Worm (Caenorhabditis elegans) whole organism, L4 larva: ENCODE data around the gene taf-8.

ENCODE experiments used
- dmd-8 ChIP-seq: fragments of 200-800 bp; sonication (Bioruptor generic); IDR thresholded peaks from 2 replicates; pipeline ENCODE4 v1.3.6; 2022; ENCODE audit warnings: missing genetic modification characterization, missing compliant biosample characterization
- egl-43 ChIP-seq: fragments of 200-800 bp; sonication (Bioruptor generic); IDR thresholded peaks from 2 replicates; pipeline ENCODE4 v1.3.6; 2022; ENCODE audit warnings: missing genetic modification reagents, missing genetic modification characterization, missing compliant biosample characterization
- fkh-10 ChIP-seq: fragments of 150-350 bp; optimal IDR thresholded peaks from 2 replicates; lab custom pipeline; 2014; ENCODE audit warnings: missing biosample characterization, missing genetic modification reagents, missing genetic modification characterization
- lsy-2 ChIP-seq, 2 experiments: fragments of 150-350 bp in 1 of 2; sonication (generic microtip) in 1 of 2; optimal IDR thresholded peaks; 2 replicates each; lab custom pipeline; 2014 to 2017; ENCODE audit warnings: missing biosample characterization in 2 of 2, missing genetic modification characterization in 2 of 2
- mxl-2 ChIP-seq: fragments of 200-800 bp; sonication (Bioruptor generic); conservative IDR thresholded peaks from 2 replicates; pipeline ENCODE4 v1.3.6; 2022; ENCODE audit warnings: missing genetic modification reagents, missing genetic modification characterization, missing compliant biosample characterization
- nhr-237 ChIP-seq: sonication (generic microtip); optimal IDR thresholded peaks from 2 replicates; lab custom pipeline; 2017; ENCODE audit warnings: missing biosample characterization, missing genetic modification characterization
- nhr-28 ChIP-seq: fragments of 150-350 bp; optimal IDR thresholded peaks from 2 replicates; lab custom pipeline; 2014; ENCODE audit warnings: missing biosample characterization, missing genetic modification characterization
- nhr-77 ChIP-seq: fragments of 150-350 bp; optimal IDR thresholded peaks from 2 replicates; lab custom pipeline; 2014; ENCODE audit warnings: missing biosample characterization, missing genetic modification characterization
- pqm-1 ChIP-seq: sonication (generic microtip); optimal IDR thresholded peaks from 2 replicates; lab custom pipeline; 2017; ENCODE audit warnings: missing biosample characterization, missing genetic modification characterization
- ztf-11 ChIP-seq: fragments of 150-350 bp; optimal IDR thresholded peaks from 2 replicates; lab custom pipeline; 2014; ENCODE audit warnings: missing biosample characterization, missing genetic modification characterization

DNA sequence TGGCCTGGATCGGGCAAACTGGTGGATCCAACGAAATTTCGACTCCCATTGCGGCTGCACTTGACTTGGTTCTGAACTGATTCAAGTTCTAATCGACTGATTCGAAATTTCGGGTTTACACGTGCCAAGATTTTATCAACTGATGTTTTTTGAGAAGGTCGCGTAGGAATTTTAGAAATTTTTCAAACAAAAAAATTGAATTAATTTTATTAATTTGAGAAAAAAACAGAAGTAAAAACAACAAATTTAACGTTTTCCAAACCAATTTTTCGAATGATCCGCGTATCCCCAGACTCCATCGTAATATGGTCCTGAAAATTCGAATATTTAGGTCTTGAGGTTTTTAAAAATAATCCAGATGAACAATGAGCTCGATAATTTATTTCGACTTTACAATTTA, 16.2 kb upstream of the taf-8 start, which contains the start of gene ZK1307.3:
- no peak for TF ChIP-seq nhr-28 (tag; lab: Kevin White, UChicago)
- TF ChIP-seq nhr-237 (tag; lab: Kevin White, UChicago) = no peak
- no peak for TF ChIP-seq ztf-11 (tag; lab: Kevin White, UChicago)
- TF ChIP-seq egl-43 (GFP tag; lab: Robert Waterston, UW) = no peak
- no peak for TF ChIP-seq lsy-2 (tag; optimal IDR thresholded peaks at IDR 0.05; lab: Kevin White, UChicago)
- TF ChIP-seq nhr-77 (tag; lab: Kevin White, UChicago) = no peak
- TF ChIP-seq pqm-1 (tag; lab: Kevin White, UChicago) = no peak
- no peak for TF ChIP-seq mxl-2 (GFP tag; lab: Robert Waterston, UW)
- TF ChIP-seq dmd-8 (GFP tag; lab: Robert Waterston, UW) = no peak
- TF ChIP-seq fkh-10 (GFP tag; lab: Kevin White, UChicago) = no peak
